Worm (Caenorhabditis elegans): ENCODE results near the gene mtl-1.

Gene mtl-1

DNA sequence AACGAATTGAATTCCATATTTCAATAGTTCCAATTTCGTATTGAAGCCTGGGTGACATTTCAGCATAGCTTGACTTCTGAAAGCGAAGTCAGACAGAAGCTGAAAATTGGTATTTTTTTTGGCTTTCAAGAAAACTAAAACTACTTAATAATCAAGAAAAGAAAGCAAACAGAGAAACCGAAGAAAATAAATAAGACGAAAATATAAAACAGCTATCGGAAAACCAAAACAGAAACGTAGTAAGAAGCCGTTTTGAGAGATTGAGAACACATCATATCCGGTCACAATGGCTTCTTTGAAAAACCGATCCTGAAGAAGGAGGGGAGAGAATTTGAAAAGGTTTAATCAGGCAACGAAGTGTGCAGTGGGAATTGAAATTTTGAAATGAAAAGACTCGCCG is 26.6 kb upstream of the mtl-1 start, which contains the start of gene srg-30:
srg-30 (minus strand) TSS at position 101 of the 400 bp plus-strand sequence.
- TF ChIP-seq ceh-40 (GFP tag; IDR thresholded peaks at IDR 0.05) (no peak), nhr-120 (GFP tag; IDR thresholded peaks at IDR 0.05) (no peak), tbp1 (GFP tag; optimal IDR thresholded peaks at IDR 0.05) (no peak), F23B12.7 (tag; optimal IDR thresholded peaks at IDR 0.05; ENCODE audit: insufficient read depth) (no peak), lin-26 (GFP tag; IDR thresholded peaks at IDR 0.05) (no peak), ceh-58 (GFP tag; IDR thresholded peaks at IDR 0.05) (no peak), ztf-25 (GFP tag; IDR thresholded peaks at IDR 0.05) (no peak), rec-8 (tag; optimal IDR thresholded peaks at IDR 0.05) (no peak), ztf-6 (GFP tag; IDR thresholded peaks at IDR 0.05) (no peak), Y79H2A.3 (GFP tag; conservative IDR thresholded peaks at IDR 0.05) (no peak)

- TF ChIP-seq attf-3 (GFP tag; conservative IDR thresholded peaks at IDR 0.05), result peak; percentile 88
These were observed 23.2 kb upstream of the mtl-1 start for ce11 chrV:6714858-6715257.

DNA sequence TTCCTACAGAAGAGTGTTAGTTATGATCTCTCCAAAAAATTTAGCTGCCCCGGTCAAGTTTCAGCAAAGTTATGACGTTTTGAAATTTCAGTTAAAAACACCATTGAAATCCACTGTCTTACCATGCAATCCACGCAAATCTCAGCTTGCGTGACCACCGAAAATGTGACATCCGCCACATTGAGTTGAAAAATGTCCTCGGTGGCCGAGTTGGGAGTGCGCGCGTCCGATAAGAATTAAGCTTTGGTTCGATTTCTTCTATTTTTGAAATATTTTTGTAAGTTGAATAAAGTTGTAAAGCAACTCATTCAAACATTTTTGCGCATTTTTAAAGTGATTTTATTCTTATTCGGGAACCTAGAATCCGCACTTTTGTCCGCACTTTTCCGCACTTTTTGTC is 19.4 kb upstream of the mtl-1 start:
- TF ChIP-seq tbp1 (GFP tag; optimal IDR thresholded peaks at IDR 0.05) (peak; percentile 83), madf-6 (GFP tag; IDR thresholded peaks at IDR 0.05) (peak; percentile 63; the same call in 1 of the 2 replicates), attf-3 (GFP tag; conservative IDR thresholded peaks at IDR 0.05) (peak; percentile 50; the same call in 1 of the 2 replicates), madf-8 (GFP tag; conservative IDR thresholded peaks at IDR 0.05) (peak; percentile 30; the same call in 1 of the 2 replicates), D2030.7 (GFP tag; IDR thresholded peaks at IDR 0.05) (0 out of 2 replicates have a peak, but pooled peaks have one; percentile 39), hmg-1.2 (GFP tag; IDR thresholded peaks at IDR 0.05) (peak; percentile 56; the same call in 1 of the 2 replicates), B0261.1 (tag; optimal IDR thresholded peaks at IDR 0.05) (peak; percentile 60), rpc-1 (optimal IDR thresholded peaks at IDR 0.05) (peak; percentile 23), rpc-1 (tag; optimal IDR thresholded peaks at IDR 0.05) (peak; percentile 60)

DNA sequence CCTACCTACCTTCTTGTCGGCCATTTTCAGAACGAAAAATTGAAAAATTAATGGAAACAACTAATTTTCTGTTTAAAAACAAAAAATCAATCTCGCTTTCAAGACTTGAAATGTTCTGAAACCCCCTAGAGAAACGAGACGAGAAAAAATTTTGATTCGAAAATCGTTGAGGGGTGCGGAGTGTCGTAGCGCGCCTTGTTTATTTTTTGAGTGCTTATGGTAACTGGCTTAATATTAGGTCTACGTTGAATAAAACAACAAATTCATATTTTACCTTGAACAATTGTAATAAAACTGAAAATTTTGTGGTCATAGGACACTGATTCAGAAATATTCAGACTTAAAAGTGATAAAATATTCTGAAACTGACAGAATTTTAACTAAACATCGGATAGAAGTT is 18.8 kb upstream of the mtl-1 start, which contains the start of gene sna-1:
sna-1 (minus strand) TSS at position 218 of the 400 bp plus-strand sequence.
- TF ChIP-seq F37B4.10 (GFP tag; IDR thresholded peaks at IDR 0.05) (no peak), lir-1 (GFP tag; conservative IDR thresholded peaks at IDR 0.05) (no peak), Y67H2A.10 (GFP tag; conservative IDR thresholded peaks at IDR 0.05) (no peak), madf-10 (tag; optimal IDR thresholded peaks at IDR 0.05) (no peak), T26A5.8 (tag; optimal IDR thresholded peaks at IDR 0.05) (no peak), egl-44 (GFP tag; IDR thresholded peaks at IDR 0.05) (no peak), lin-26 (GFP tag; IDR thresholded peaks at IDR 0.05) (no peak), lsl-1 (GFP tag; optimal IDR thresholded peaks at IDR 0.05) (peak; percentile 47), ztf-26 (tag; optimal IDR thresholded peaks at IDR 0.05) (no peak), F10E7.11 (tag; optimal IDR thresholded peaks at IDR 0.05) (no peak), madf-8 (GFP tag; conservative IDR thresholded peaks at IDR 0.05) (peak; percentile 59; the same call in 1 of the 2 replicates), C17E4.6 (GFP tag; IDR thresholded peaks at IDR 0.05) (no peak), hlh-12 (tag; optimal IDR thresholded peaks at IDR 0.05) (no peak), rec-8 (tag; optimal IDR thresholded peaks at IDR 0.05) (no peak), hsf-1 (GFP tag; IDR thresholded peaks at IDR 0.05) (no peak), ceh-27 (GFP tag; optimal IDR thresholded peaks at IDR 0.05) (no peak), efl-1 (GFP tag; optimal IDR thresholded peaks at IDR 0.05) (peak; percentile 26), madf-6 (GFP tag; IDR thresholded peaks at IDR 0.05) (peak; percentile 75), egrh-3 (GFP tag; IDR thresholded peaks at IDR 0.05) (no peak), madf-3 (GFP tag; IDR thresholded peaks at IDR 0.05) (no peak), hrde-1 (tag; optimal IDR thresholded peaks at IDR 0.05; ENCODE audit: borderline replicate concordance) (no peak), unc-62 (GFP tag; optimal IDR thresholded peaks at IDR 0.05) (no peak), F33H1.4 (GFP tag; IDR thresholded peaks at IDR 0.05) (no peak), cebp-2 (GFP tag; IDR thresholded peaks at IDR 0.05) (no peak), sptf-2 (GFP tag; optimal IDR thresholded peaks at IDR 0.05) (no peak), Y56A3A.18 (GFP tag; IDR thresholded peaks at IDR 0.05) (no peak), rcor-1 (GFP tag; IDR thresholded peaks at IDR 0.05) (no peak), ztf-3 (GFP tag; optimal IDR thresholded peaks at IDR 0.05) (no peak), lin-35 (GFP tag; optimal IDR thresholded peaks at IDR 0.05) (no peak), somi-1 (GFP tag; optimal IDR thresholded peaks at IDR 0.05) (no peak)

Measured in whole organism, young adult.